Fruit fly (Drosophila melanogaster) whole organism, embryonic: ENCODE results near the gene CG42784.

Source experiments
- Atf6 ChIP-seq: fragments of 200-800 bp; sonication (Bioruptor generic); IDR thresholded peaks from 2 replicates; pipeline ENCODE4 v1.3.6; 2022; ENCODE audit warnings: missing biosample characterization, missing genetic modification characterization
- Awh ChIP-seq: fragments of 200-800 bp; sonication (Bioruptor generic); IDR thresholded peaks from 2 replicates; pipeline ENCODE4, ENCODE4 v1.3.6; 2022; ENCODE audit warnings: missing biosample characterization, missing genetic modification characterization
- Bdp1 ChIP-seq: fragments of 200-800 bp; sonication (Bioruptor generic); optimal IDR thresholded peaks from 3 replicates; lab custom pipeline; 2016; ENCODE audit warnings: missing biosample characterization, missing genetic modification characterization
- Bteb2 ChIP-seq: fragments of 200-800 bp; sonication (Bioruptor generic); optimal IDR thresholded peaks from 2 replicates; lab custom pipeline; 2016; ENCODE audit warnings: missing biosample characterization, missing genetic modification characterization
- CG10274 ChIP-seq: fragments of 200-800 bp; sonication (Bioruptor generic); optimal IDR thresholded peaks from 3 replicates; lab custom pipeline; 2017; ENCODE audit warnings: missing biosample characterization, mild to moderate bottlenecking, missing genetic modification characterization
- CG10366 ChIP-seq: fragments of 200-800 bp; sonication (Bioruptor generic); IDR thresholded peaks from 2 replicates; pipeline ENCODE4 v1.3.6; 2022; ENCODE audit warnings: missing biosample characterization, missing genetic modification characterization
- CG10565 ChIP-seq: fragments of 200-800 bp; sonication (Bioruptor generic); optimal IDR thresholded peaks from 3 replicates; lab custom pipeline; 2016; ENCODE audit warnings: missing biosample characterization, mild to moderate bottlenecking, missing genetic modification characterization
- CG11093 ChIP-seq: fragments of 200-800 bp; sonication (Bioruptor generic); IDR thresholded peaks from 3 replicates; pipeline ENCODE4 v1.3.6; 2022; ENCODE audit warnings: missing biosample characterization, missing genetic modification characterization
- CG11504 ChIP-seq: fragments of 200-800 bp; sonication (Bioruptor generic); optimal IDR thresholded peaks from 3 replicates; lab custom pipeline; 2019; ENCODE audit warnings: missing biosample characterization, mild to moderate bottlenecking, missing genetic modification characterization, moderate library complexity
- CG12155 ChIP-seq: fragments of 200-800 bp; sonication (Bioruptor generic); optimal IDR thresholded peaks from 3 replicates; lab custom pipeline; 2016; ENCODE audit warnings: missing biosample characterization, missing genetic modification characterization
- CG15073 ChIP-seq: fragments of 200-800 bp; sonication (Bioruptor generic); optimal IDR thresholded peaks from 2 replicates; lab custom pipeline; 2016; ENCODE audit warnings: missing biosample characterization, missing genetic modification characterization
- CG16779 ChIP-seq: fragments of 200-800 bp; sonication (Bioruptor generic); IDR thresholded peaks from 2 replicates; pipeline ENCODE4 v1.3.6; 2022; ENCODE audit warnings: missing biosample characterization, missing genetic modification characterization
- CG17359 ChIP-seq: fragments of 200-800 bp; sonication (Bioruptor generic); optimal IDR thresholded peaks from 3 replicates; lab custom pipeline; 2018; ENCODE audit warnings: missing biosample characterization, mild to moderate bottlenecking, missing genetic modification characterization, moderate library complexity
- CG3281 ChIP-seq: fragments of 200-800 bp; sonication (Bioruptor generic); optimal IDR thresholded peaks from 3 replicates; lab custom pipeline; 2017; ENCODE audit warnings: missing biosample characterization, mild to moderate bottlenecking, missing genetic modification characterization
- CG6254 ChIP-seq: fragments of 200-800 bp; sonication (Bioruptor generic); optimal IDR thresholded peaks from 3 replicates; lab custom pipeline; 2017; ENCODE audit warnings: mild to moderate bottlenecking, missing biosample characterization, missing genetic modification reagents, missing genetic modification characterization
- CG7372 ChIP-seq: fragments of 200-800 bp; sonication (Bioruptor generic); IDR thresholded peaks from 2 replicates; pipeline ENCODE4 v1.3.6; 2022; ENCODE audit warnings: missing biosample characterization, missing genetic modification characterization
- D ChIP-seq, 2 experiments: fragments of 200-800 bp in 1 of 2; fragments of >200 bp in 1 of 2; sonication (Bioruptor generic) in 1 of 2; optimal IDR thresholded peaks; 2 replicates in 1 of 2; 3 replicates in 1 of 2; lab custom pipeline; 2017; ENCODE audit warnings: mild to moderate bottlenecking in 1 of 2, missing biosample characterization in 1 of 2, missing genetic modification characterization in 1 of 2, missing genetic modification reagents in 1 of 2
- Dfd ChIP-seq, 2 experiments: fragments of >200 bp; optimal IDR thresholded peaks; 2 replicates each; lab custom pipeline; 2017; ENCODE audit warnings: missing biosample characterization in 2 of 2, missing genetic modification characterization in 2 of 2
- Dll ChIP-seq: fragments of 200-800 bp; sonication (Bioruptor generic); IDR thresholded peaks from 4 replicates; pipeline ENCODE4 v1.3.6; 2022; ENCODE audit warnings: missing biosample characterization, missing genetic modification characterization; ENCODE audit not compliant: partially characterized antibody
- Doc2 ChIP-seq: fragments of 200-800 bp; sonication (Bioruptor generic); IDR thresholded peaks from 2 replicates; pipeline ENCODE4 v1.3.6; 2022; ENCODE audit warnings: missing biosample characterization, missing genetic modification characterization
- Ets97D ChIP-seq: fragments of 200-800 bp; sonication (Bioruptor generic); optimal IDR thresholded peaks from 3 replicates; lab custom pipeline; 2016; ENCODE audit warnings: missing biosample characterization, missing genetic modification characterization
- Gsc ChIP-seq: fragments of 200-800 bp; sonication (Bioruptor generic); IDR thresholded peaks from 2 replicates; pipeline ENCODE4 v1.3.6; 2022; ENCODE audit warnings: missing biosample characterization, missing genetic modification characterization
- HLH4C ChIP-seq: fragments of 200-800 bp; sonication (Bioruptor generic); IDR thresholded peaks from 3 replicates; pipeline ENCODE4 v1.3.6; 2022; ENCODE audit warnings: missing biosample characterization, missing genetic modification characterization; ENCODE audit not compliant: partially characterized antibody
- Hmr ChIP-seq: fragments of 200-800 bp; sonication (Bioruptor generic); optimal IDR thresholded peaks from 3 replicates; lab custom pipeline; 2017; ENCODE audit warnings: mild to moderate bottlenecking, missing biosample characterization, missing genetic modification reagents, missing genetic modification characterization
- Hr51 ChIP-seq, 2 experiments: fragments of 200-800 bp; sonication (Bioruptor generic); optimal IDR thresholded peaks; 2 replicates in 1 of 2; 3 replicates in 1 of 2; lab custom pipeline; 2016 to 2018; ENCODE audit warnings: missing biosample characterization in 2 of 2, missing genetic modification characterization in 2 of 2, mild to moderate bottlenecking in 1 of 2, moderate library complexity in 1 of 2
- Med ChIP-seq: fragments of 200-800 bp; sonication (Bioruptor generic); peaks from one replicate; lab custom pipeline; 2016; ENCODE audit warnings: missing biosample characterization, missing genetic modification characterization, mild to moderate bottlenecking, inconsistent platforms, moderate library complexity
- Oli ChIP-seq: fragments of 200-800 bp; sonication (Bioruptor generic); optimal IDR thresholded peaks from 2 replicates; lab custom pipeline; 2018; ENCODE audit warnings: missing biosample characterization, mild to moderate bottlenecking, missing genetic modification characterization, moderate library complexity
- PHDP ChIP-seq: fragments of 200-800 bp; sonication (Bioruptor generic); optimal IDR thresholded peaks from 3 replicates; lab custom pipeline; 2018; ENCODE audit warnings: missing biosample characterization, mild to moderate bottlenecking, missing genetic modification characterization, moderate library complexity
- ac ChIP-seq: fragments of 200-800 bp; sonication (Bioruptor generic); optimal IDR thresholded peaks from 3 replicates; lab custom pipeline; 2017; ENCODE audit warnings: missing biosample characterization, mild to moderate bottlenecking, missing genetic modification characterization
- cato ChIP-seq: fragments of 200-800 bp; sonication (Bioruptor generic); optimal IDR thresholded peaks from 2 replicates; lab custom pipeline; 2016; ENCODE audit warnings: missing biosample characterization, missing genetic modification characterization, borderline replicate concordance
- croc ChIP-seq: fragments of 200-800 bp; sonication (Bioruptor generic); conservative IDR thresholded peaks from 3 replicates; pipeline ENCODE4 v1.3.6; 2022; ENCODE audit warnings: missing biosample characterization, missing genetic modification characterization
- dmrt99B ChIP-seq: fragments of 200-800 bp; sonication (Bioruptor generic); optimal IDR thresholded peaks from 2 replicates; lab custom pipeline; 2018; ENCODE audit warnings: missing biosample characterization, mild to moderate bottlenecking, missing genetic modification characterization, moderate library complexity
- ewg ChIP-seq: fragments of 200-800 bp; sonication (Bioruptor generic); optimal IDR thresholded peaks from 3 replicates; lab custom pipeline; 2017; ENCODE audit warnings: mild to moderate bottlenecking, missing biosample characterization, missing genetic modification reagents, missing genetic modification characterization
- fd3F ChIP-seq: fragments of 200-800 bp; sonication (Bioruptor generic); optimal IDR thresholded peaks from 2 replicates; lab custom pipeline; 2018; ENCODE audit warnings: missing biosample characterization, mild to moderate bottlenecking, missing genetic modification characterization, moderate library complexity
- gcm ChIP-seq: fragments of 200-800 bp; sonication (Bioruptor generic); optimal IDR thresholded peaks from 2 replicates; lab custom pipeline; 2019; ENCODE audit warnings: missing biosample characterization, mild to moderate bottlenecking, missing genetic modification characterization, moderate library complexity
- gsb ChIP-seq: fragments of 200-800 bp; sonication (Bioruptor generic); IDR thresholded peaks from 2 replicates; pipeline ENCODE4 v1.3.6; 2022; ENCODE audit warnings: missing biosample characterization, missing genetic modification characterization
- h ChIP-seq: fragments of >200 bp; optimal IDR thresholded peaks from 2 replicates; lab custom pipeline; 2017
- hkb ChIP-seq, 2 experiments: fragments of 200-800 bp in 1 of 2; fragments of >200 bp in 1 of 2; sonication (Bioruptor generic) in 1 of 2; IDR thresholded peaks in 1 of 2; optimal IDR thresholded peaks in 1 of 2; 2 replicates each; pipeline versions ENCODE4 v1.3.6 to Lab custom; 2017 to 2022; ENCODE audit warnings: missing biosample characterization in 1 of 2, missing genetic modification characterization in 1 of 2
- ind ChIP-seq: fragments of 200-800 bp; sonication (Bioruptor generic); optimal IDR thresholded peaks from 3 replicates; lab custom pipeline; 2016; ENCODE audit warnings: missing biosample characterization, missing genetic modification characterization
- jigr1 ChIP-seq: fragments of 200-800 bp; sonication (Bioruptor generic); IDR thresholded peaks from 3 replicates; pipeline ENCODE4 v1.3.6; 2022; ENCODE audit warnings: missing biosample characterization, missing genetic modification characterization
- ken ChIP-seq: fragments of 200-800 bp; sonication (Bioruptor generic); IDR thresholded peaks from 3 replicates; pipeline ENCODE4 v1.3.6; 2022; ENCODE audit warnings: missing biosample characterization, missing genetic modification characterization
- mirr ChIP-seq: fragments of 200-800 bp; sonication (Bioruptor generic); optimal IDR thresholded peaks from 3 replicates; lab custom pipeline; 2018; ENCODE audit warnings: missing biosample characterization, mild to moderate bottlenecking, missing genetic modification characterization
- odd ChIP-seq: fragments of 200-800 bp; sonication (Bioruptor generic); optimal IDR thresholded peaks from 2 replicates; lab custom pipeline; 2017; ENCODE audit warnings: missing biosample characterization, mild to moderate bottlenecking, missing genetic modification characterization
- peb ChIP-seq: fragments of 200-800 bp; sonication (Bioruptor generic); IDR thresholded peaks from 2 replicates; pipeline ENCODE4 v1.3.6; 2022; ENCODE audit warnings: missing biosample characterization, missing genetic modification characterization
- ssp ChIP-seq: fragments of 200-800 bp; sonication (Bioruptor generic); IDR thresholded peaks from 2 replicates; pipeline ENCODE4 v1.3.6; 2022; ENCODE audit warnings: missing biosample characterization, missing genetic modification characterization
- sug ChIP-seq: fragments of 200-800 bp; optimal IDR thresholded peaks from 2 replicates; lab custom pipeline; 2019; ENCODE audit warnings: missing biosample characterization, mild to moderate bottlenecking, missing genetic modification characterization, moderate library complexity
- toy ChIP-seq: fragments of 200-800 bp; sonication (Bioruptor generic); IDR thresholded peaks from 2 replicates; pipeline ENCODE4 v1.3.6; 2022; ENCODE audit warnings: missing biosample characterization, missing genetic modification characterization
- trem ChIP-seq: fragments of 200-800 bp; optimal IDR thresholded peaks from 3 replicates; lab custom pipeline; 2019; ENCODE audit warnings: missing biosample characterization, mild to moderate bottlenecking, missing genetic modification characterization, moderate library complexity
- trh ChIP-seq: fragments of 200-800 bp; sonication (Bioruptor generic); optimal IDR thresholded peaks from 2 replicates; lab custom pipeline; 2016; ENCODE audit warnings: missing biosample characterization, missing genetic modification characterization
- unpg ChIP-seq: fragments of 200-800 bp; sonication (Bioruptor generic); optimal IDR thresholded peaks from 3 replicates; lab custom pipeline; 2018; ENCODE audit warnings: missing biosample characterization, mild to moderate bottlenecking, missing genetic modification characterization, moderate library complexity
- vfl ChIP-seq: fragments of 200-800 bp; sonication (Bioruptor generic); optimal IDR thresholded peaks from 2 replicates; lab custom pipeline; 2016; ENCODE audit warnings: missing biosample characterization, missing genetic modification characterization
- wdn ChIP-seq: fragments of 200-800 bp; sonication (Bioruptor generic); IDR thresholded peaks from 2 replicates; pipeline ENCODE4 v1.3.6; 2022; ENCODE audit warnings: missing biosample characterization, missing genetic modification characterization

CG42784 gene

dm6 chr2L:13398614-13399161 lies 16.5 kb upstream of the CG42784 start, which contains the start of the genes CG10859 and CG7110 (continued):
- no peak for TF ChIP-seq CG10565 (GFP tag; lab: Kevin White, UChicago)
- TF ChIP-seq unpg: peak; percentile 59
- peak; percentile 42; the same call in 1 of the 2 replicates for TF ChIP-seq Atf6 (GFP tag; lab: Robert Waterston, UW)
- TF ChIP-seq ssp: no peak
- TF ChIP-seq Ets97D (GFP tag; lab: Kevin White, UChicago): peak; percentile 98
- TF ChIP-seq ac (GFP tag; lab: Kevin White, UChicago): no peak
- peak in 1 of 2 experiments; percentile 46 for TF ChIP-seq Hr51 (GFP tag; optimal IDR thresholded peaks at IDR 0.05; lab: Kevin White, UChicago)
- TF ChIP-seq h (lab: Kevin White, UChicago): no peak
- TF ChIP-seq CG6254 (GFP tag; lab: Kevin White, UChicago): no peak
- TF ChIP-seq CG12155 (GFP tag; lab: Kevin White, UChicago): no peak
- TF ChIP-seq fd3F (GFP tag; lab: Kevin White, UChicago): no peak
- TF ChIP-seq CG3281: peak; percentile 69
- no peak for TF ChIP-seq CG10366
- TF ChIP-seq D (optimal IDR thresholded peaks at IDR 0.05; lab: Kevin White, UChicago): no peak
- no peak for TF ChIP-seq D (GFP tag; optimal IDR thresholded peaks at IDR 0.05; lab: Kevin White, UChicago)
- TF ChIP-seq cato: no peak
- TF ChIP-seq Bteb2 (GFP tag; lab: Kevin White, UChicago): peak; percentile 34
- TF ChIP-seq peb: no peak
- TF ChIP-seq HLH4C (GFP tag; lab: Robert Waterston, UW): no peak
- TF ChIP-seq ewg: peak; percentile 29
- TF ChIP-seq gsb: no peak
- no peak for TF ChIP-seq CG16779 (GFP tag; lab: Robert Waterston, UW)
- no peak for TF ChIP-seq toy
- peak; percentile 66 for TF ChIP-seq Hmr
- no peak for TF ChIP-seq CG11093 (GFP tag; lab: Robert Waterston, UW)
- TF ChIP-seq jigr1 (GFP tag; lab: Robert Waterston, UW): no peak
- no peak for TF ChIP-seq vfl (GFP tag; lab: Kevin White, UChicago)
- no peak for TF ChIP-seq trh (GFP tag; lab: Kevin White, UChicago)
- no peak for TF ChIP-seq ken
- TF ChIP-seq CG17359 (tag; lab: Kevin White, UChicago): peak; percentile 34
- TF ChIP-seq wdn (GFP tag; lab: Robert Waterston, UW): no peak
- TF ChIP-seq gcm: peak; percentile 9
- no peak for TF ChIP-seq Oli (tag; lab: Kevin White, UChicago)

- TF ChIP-seq ind (GFP tag; lab: Kevin White, UChicago) (no peak), dmrt99B (tag; lab: Kevin White, UChicago) (peak; percentile 11), CG3281 (peak; percentile 11), sug (tag; lab: Kevin White, UChicago) (no peak), odd (no peak), PHDP (tag; lab: Kevin White, UChicago) (peak; percentile 8), CG7372 (GFP tag; lab: Robert Waterston, UW) (no peak), Dll (GFP tag; lab: Robert Waterston, UW) (no peak), croc (GFP tag; lab: Robert Waterston, UW) (no peak), Med (peak; percentile 69), CG15073 (GFP tag; lab: Kevin White, UChicago) (no peak), Doc2 (GFP tag; lab: Robert Waterston, UW) (no peak), Bdp1 (GFP tag; lab: Kevin White, UChicago) (no peak), Awh (GFP tag; lab: Robert Waterston, UW) (no peak), hkb (optimal IDR thresholded peaks at IDR 0.05; lab: Kevin White, UChicago) (no peak), hkb (GFP tag; IDR thresholded peaks at IDR 0.05; lab: Robert Waterston, UW) (0 out of 2 replicates have a peak, but pooled peaks have one; percentile 11), Dfd (GFP tag; optimal IDR thresholded peaks at IDR 0.05; lab: Kevin White, UChicago) (no peak), Gsc (no peak), trem (tag; lab: Kevin White, UChicago) (no peak), CG11504 (tag; lab: Kevin White, UChicago) (peak; percentile 15), CG10274 (GFP tag; lab: Kevin White, UChicago) (no peak), mirr (GFP tag; lab: Kevin White, UChicago) (no peak)
These were observed 15.7 kb upstream of the CG42784 start for dm6 chr2L:13399565-13399964.
